Worm (Caenorhabditis elegans): Measurements from ENCODE around the gene srlf-19.
A peak's percentile ranks its signal among the peaks of the same experiment; 100 is the strongest.

The srlf-19 gene

ce11 chrV:521517-521916, 16.2 kb downstream of the srlf-19 start, which contains the start of gene srw-107:
TSS of gene srw-107 (minus strand) at chrV:521617.
- TF ChIP-seq lin-13 (tag; optimal IDR thresholded peaks at IDR 0.05): no peak
- no peak for TF ChIP-seq nhr-28 (tag; optimal IDR thresholded peaks at IDR 0.05)
- TF ChIP-seq elt-3 (tag; optimal IDR thresholded peaks at IDR 0.05): no peak
- TF ChIP-seq ham-2 (GFP tag; optimal IDR thresholded peaks at IDR 0.05): no peak
- no peak for TF ChIP-seq bed-3 (GFP tag; optimal IDR thresholded peaks at IDR 0.05)
- TF ChIP-seq mab-5 (tag; optimal IDR thresholded peaks at IDR 0.05): no peak
- no peak for TF ChIP-seq unc-62 (GFP tag; optimal IDR thresholded peaks at IDR 0.05)
- TF ChIP-seq drap-1 (GFP tag; optimal IDR thresholded peaks at IDR 0.05): no peak
- no peak for TF ChIP-seq nhr-237 (tag; optimal IDR thresholded peaks at IDR 0.05)
- TF ChIP-seq unc-39 (tag; optimal IDR thresholded peaks at IDR 0.05): no peak
- TF ChIP-seq unc-120 (tag; optimal IDR thresholded peaks at IDR 0.05; ENCODE audit: poor library complexity, severe bottlenecking): no peak
- no peak for TF ChIP-seq nhr-2 (tag; optimal IDR thresholded peaks at IDR 0.05)
- no peak for TF ChIP-seq M03D4.4 (tag; optimal IDR thresholded peaks at IDR 0.05)
- TF ChIP-seq pha-4 (tag; optimal IDR thresholded peaks at IDR 0.05): no peak
- TF ChIP-seq ztf-11 (tag; optimal IDR thresholded peaks at IDR 0.05): no peak
- no peak for TF ChIP-seq ceh-83 (GFP tag; optimal IDR thresholded peaks at IDR 0.05)
- TF ChIP-seq zip-8 (tag; optimal IDR thresholded peaks at IDR 0.05): no peak

ce11 chrV:524058-524457, 18.8 kb downstream of the srlf-19 start, which contains the start of gene lipl-3:
TSS of gene lipl-3 (minus strand) at chrV:524218.
- TF ChIP-seq mab-5 (tag; optimal IDR thresholded peaks at IDR 0.05) (no peak), flh-1 (GFP tag; optimal IDR thresholded peaks at IDR 0.05) (no peak), mep-1 (tag; optimal IDR thresholded peaks at IDR 0.05) (no peak), cnd-1 (tag; optimal IDR thresholded peaks at IDR 0.05) (no peak), nhr-12 (tag; optimal IDR thresholded peaks at IDR 0.05) (no peak)

ce11 chrV:525040-525439, 19.7 kb downstream of the srlf-19 start, which contains the start of gene R11G11.16:
TSS of gene R11G11.16 (minus strand) at chrV:525140.
- no peak for TF ChIP-seq bed-3 (GFP tag; optimal IDR thresholded peaks at IDR 0.05)
- TF ChIP-seq elt-3 (tag; optimal IDR thresholded peaks at IDR 0.05): no peak
- no peak for TF ChIP-seq unc-39 (tag; optimal IDR thresholded peaks at IDR 0.05)
- no peak for TF ChIP-seq blmp-1 (tag; optimal IDR thresholded peaks at IDR 0.05)
- TF ChIP-seq pha-4 (tag; optimal IDR thresholded peaks at IDR 0.05): no peak
- no peak for TF ChIP-seq ham-2 (GFP tag; optimal IDR thresholded peaks at IDR 0.05)
- no peak for TF ChIP-seq zip-8 (tag; optimal IDR thresholded peaks at IDR 0.05)
- no peak for TF ChIP-seq drap-1 (GFP tag; optimal IDR thresholded peaks at IDR 0.05)
- no peak for TF ChIP-seq mls-2 (tag; optimal IDR thresholded peaks at IDR 0.05)
- TF ChIP-seq nhr-28 (tag; optimal IDR thresholded peaks at IDR 0.05): no peak

- TF ChIP-seq M03D4.4 (tag; optimal IDR thresholded peaks at IDR 0.05): no peak
- TF ChIP-seq drap-1 (GFP tag; optimal IDR thresholded peaks at IDR 0.05): no peak
- TF ChIP-seq cnd-1 (tag; optimal IDR thresholded peaks at IDR 0.05): no peak
- TF ChIP-seq sptf-1 (tag; optimal IDR thresholded peaks at IDR 0.05): no peak
- no peak for TF ChIP-seq nhr-2 (tag; optimal IDR thresholded peaks at IDR 0.05)
- no peak for TF ChIP-seq unc-120 (tag; optimal IDR thresholded peaks at IDR 0.05; ENCODE audit: poor library complexity, severe bottlenecking)
- TF ChIP-seq lin-32 (GFP tag; optimal IDR thresholded peaks at IDR 0.05): no peak
- TF ChIP-seq hlh-1 (tag; optimal IDR thresholded peaks at IDR 0.05): no peak
- no peak for TF ChIP-seq elt-3 (tag; optimal IDR thresholded peaks at IDR 0.05)
- no peak for TF ChIP-seq ces-1 (GFP tag; optimal IDR thresholded peaks at IDR 0.05)
Observed at ce11 chrV:527602-528001, 22.3 kb downstream of the srlf-19 start, which contains the start of gene srw-108. TSS of gene srw-108 (plus strand) at chrV:527902.

- TF ChIP-seq sptf-1 (tag; optimal IDR thresholded peaks at IDR 0.05) (no peak), elt-3 (tag; optimal IDR thresholded peaks at IDR 0.05) (peak; percentile 83), snpc-4 (tag; optimal IDR thresholded peaks at IDR 0.05) (no peak), M03D4.4 (tag; optimal IDR thresholded peaks at IDR 0.05) (no peak), mep-1 (tag; optimal IDR thresholded peaks at IDR 0.05) (no peak), ces-1 (GFP tag; optimal IDR thresholded peaks at IDR 0.05) (peak; percentile 61), unc-120 (tag; optimal IDR thresholded peaks at IDR 0.05; ENCODE audit: poor library complexity, severe bottlenecking) (peak; percentile 27), pha-4 (tag; optimal IDR thresholded peaks at IDR 0.05) (peak; percentile 17), blmp-1 (tag; optimal IDR thresholded peaks at IDR 0.05) (no peak), ham-2 (GFP tag; optimal IDR thresholded peaks at IDR 0.05) (peak; percentile 59), hlh-1 (tag; optimal IDR thresholded peaks at IDR 0.05) (no peak), ceh-83 (GFP tag; optimal IDR thresholded peaks at IDR 0.05) (no peak), mab-5 (tag; optimal IDR thresholded peaks at IDR 0.05) (no peak), drap-1 (GFP tag; optimal IDR thresholded peaks at IDR 0.05) (no peak), unc-62 (GFP tag; optimal IDR thresholded peaks at IDR 0.05) (no peak), tbx-8 (GFP tag; optimal IDR thresholded peaks at IDR 0.05) (no peak), mls-2 (tag; optimal IDR thresholded peaks at IDR 0.05) (peak; percentile 2), cnd-1 (tag; optimal IDR thresholded peaks at IDR 0.05) (no peak), nhr-76 (tag; optimal IDR thresholded peaks at IDR 0.05) (no peak), flh-1 (GFP tag; optimal IDR thresholded peaks at IDR 0.05) (no peak), elt-1 (tag; optimal IDR thresholded peaks at IDR 0.05; ENCODE audit: borderline replicate concordance, insufficient read depth) (peak; percentile 54), ceh-39 (tag; optimal IDR thresholded peaks at IDR 0.05) (no peak), lsy-2 (tag; optimal IDR thresholded peaks at IDR 0.05) (no peak), unc-39 (tag; optimal IDR thresholded peaks at IDR 0.05) (no peak), ceh-43 (GFP tag; optimal IDR thresholded peaks at IDR 0.05) (no peak)
Observed at ce11 chrV:532046-532445, 26.8 kb downstream of the srlf-19 start, which contains the start of gene nhr-58. TSS of gene nhr-58 (plus strand) at chrV:532259.
